Fruit fly (Drosophila melanogaster) whole organism, embryonic: ENCODE measurements around the gene RpS30.
A peak's percentile ranks its signal among the peaks of the same experiment; 100 is the strongest.

ENCODE experiments used
- Abd-B ChIP-seq: fragments of 200-800 bp; sonication (Bioruptor generic); optimal IDR thresholded peaks from 2 replicates; lab custom pipeline; 2018; ENCODE audit warnings: missing biosample characterization, mild to moderate bottlenecking, missing genetic modification characterization, moderate library complexity
- Awh ChIP-seq: fragments of 200-800 bp; sonication (Bioruptor generic); IDR thresholded peaks from 2 replicates; pipeline ENCODE4, ENCODE4 v1.3.6; 2022; ENCODE audit warnings: missing biosample characterization, missing genetic modification characterization
- B-H1 ChIP-seq: fragments of 200-800 bp; sonication (Bioruptor generic); IDR thresholded peaks from 3 replicates; pipeline ENCODE4 v1.3.6; 2022; ENCODE audit warnings: missing biosample characterization, missing genetic modification characterization
- B-H2 ChIP-seq: fragments of 200-800 bp; sonication (Bioruptor generic); optimal IDR thresholded peaks from 2 replicates; lab custom pipeline; 2018; ENCODE audit warnings: missing biosample characterization, mild to moderate bottlenecking, missing genetic modification characterization
- Bdp1 ChIP-seq: fragments of 200-800 bp; sonication (Bioruptor generic); optimal IDR thresholded peaks from 3 replicates; lab custom pipeline; 2016; ENCODE audit warnings: missing biosample characterization, missing genetic modification characterization
- CG1024 ChIP-seq: fragments of 200-800 bp; sonication (Bioruptor generic); IDR thresholded peaks from 2 replicates; pipeline ENCODE4 v1.3.6; 2022; ENCODE audit warnings: missing biosample characterization, missing genetic modification characterization
- CG11093 ChIP-seq: fragments of 200-800 bp; sonication (Bioruptor generic); IDR thresholded peaks from 3 replicates; pipeline ENCODE4 v1.3.6; 2022; ENCODE audit warnings: missing biosample characterization, missing genetic modification characterization
- CG11560 ChIP-seq: fragments of 200-800 bp; sonication (Bioruptor generic); IDR thresholded peaks from 3 replicates; pipeline ENCODE4 v1.3.6; 2022; ENCODE audit warnings: missing biosample characterization, missing genetic modification characterization
- CG12942 ChIP-seq: fragments of 200-800 bp; sonication (Bioruptor generic); optimal IDR thresholded peaks from 3 replicates; lab custom pipeline; 2016; ENCODE audit warnings: missing biosample characterization, missing genetic modification characterization
- CG17361 ChIP-seq: fragments of 200-800 bp; sonication (Bioruptor generic); IDR thresholded peaks from 3 replicates; pipeline ENCODE4 v1.3.6; 2022; ENCODE audit warnings: missing biosample characterization, missing genetic modification characterization
- CG2875 ChIP-seq: fragments of 200-800 bp; sonication (Bioruptor generic); optimal IDR thresholded peaks from 2 replicates; lab custom pipeline; 2017; ENCODE audit warnings: missing biosample characterization, mild to moderate bottlenecking, missing genetic modification characterization, missing genetic modification reagents
- CG42726 ChIP-seq: fragments of 200-800 bp; sonication (Bioruptor generic); IDR thresholded peaks from 2 replicates; pipeline ENCODE4 v1.3.6; 2022; ENCODE audit warnings: missing biosample characterization, missing genetic modification characterization; ENCODE audit not compliant: partially characterized antibody
- CG4707 ChIP-seq: fragments of 200-800 bp; sonication (Bioruptor generic); optimal IDR thresholded peaks from 2 replicates; lab custom pipeline; 2018; ENCODE audit warnings: missing biosample characterization, mild to moderate bottlenecking, missing genetic modification characterization, moderate library complexity
- CG6254 ChIP-seq: fragments of 200-800 bp; sonication (Bioruptor generic); optimal IDR thresholded peaks from 3 replicates; lab custom pipeline; 2017; ENCODE audit warnings: mild to moderate bottlenecking, missing biosample characterization, missing genetic modification reagents, missing genetic modification characterization
- CG7745 ChIP-seq: fragments of 200-800 bp; sonication (Bioruptor generic); optimal IDR thresholded peaks from 2 replicates; lab custom pipeline; 2018; ENCODE audit warnings: missing biosample characterization, mild to moderate bottlenecking, missing genetic modification characterization, moderate library complexity
- CG7963 ChIP-seq: fragments of 200-800 bp; sonication (Bioruptor generic); IDR thresholded peaks from 3 replicates; pipeline ENCODE4 v1.3.6; 2022; ENCODE audit warnings: missing biosample characterization, missing genetic modification characterization; ENCODE audit not compliant: partially characterized antibody
- CG9609 ChIP-seq: fragments of 200-800 bp; sonication (Bioruptor generic); optimal IDR thresholded peaks from 3 replicates; lab custom pipeline; 2016; ENCODE audit warnings: missing biosample characterization, missing genetic modification characterization
- CG9727 ChIP-seq: fragments of 200-800 bp; sonication (Bioruptor generic); optimal IDR thresholded peaks from 3 replicates; lab custom pipeline; 2017; ENCODE audit warnings: missing biosample characterization, mild to moderate bottlenecking, missing genetic modification characterization
- CG9817 ChIP-seq: fragments of 200-800 bp; sonication (Bioruptor generic); optimal IDR thresholded peaks from 2 replicates; lab custom pipeline; 2018; ENCODE audit warnings: missing biosample characterization, mild to moderate bottlenecking, missing genetic modification characterization, moderate library complexity
- D ChIP-seq, 2 experiments: fragments of 200-800 bp in 1 of 2; fragments of >200 bp in 1 of 2; sonication (Bioruptor generic) in 1 of 2; optimal IDR thresholded peaks; 2 replicates in 1 of 2; 3 replicates in 1 of 2; lab custom pipeline; 2017; ENCODE audit warnings: mild to moderate bottlenecking in 1 of 2, missing biosample characterization in 1 of 2, missing genetic modification characterization in 1 of 2, missing genetic modification reagents in 1 of 2
- D19B ChIP-seq: fragments of 200-800 bp; sonication (Bioruptor generic); optimal IDR thresholded peaks from 2 replicates; lab custom pipeline; 2017; ENCODE audit warnings: missing biosample characterization, mild to moderate bottlenecking, missing genetic modification characterization
- Dfd ChIP-seq, 2 experiments: fragments of >200 bp; optimal IDR thresholded peaks; 2 replicates each; lab custom pipeline; 2017; ENCODE audit warnings: missing biosample characterization in 2 of 2, missing genetic modification characterization in 2 of 2
- Dip3 ChIP-seq: fragments of 200-800 bp; sonication (Bioruptor generic); optimal IDR thresholded peaks from 3 replicates; lab custom pipeline; 2016; ENCODE audit warnings: missing biosample characterization, missing genetic modification characterization
- Dp ChIP-seq: fragments of 200-800 bp; sonication (Bioruptor generic); optimal IDR thresholded peaks from 2 replicates; lab custom pipeline; 2018; ENCODE audit warnings: missing biosample characterization, mild to moderate bottlenecking, missing genetic modification characterization, moderate library complexity
- Eip74EF ChIP-seq, 2 experiments: fragments of 200-800 bp in 1 of 2; fragments of >200 bp in 1 of 2; sonication (Bioruptor generic) in 1 of 2; optimal IDR thresholded peaks; 2 replicates each; lab custom pipeline; 2017 to 2019; ENCODE audit warnings: missing biosample characterization in 2 of 2, missing genetic modification characterization in 2 of 2, mild to moderate bottlenecking in 1 of 2, moderate library complexity in 1 of 2
- Hr3 ChIP-seq: fragments of 200-800 bp; sonication (Bioruptor generic); optimal IDR thresholded peaks from 3 replicates; lab custom pipeline; 2016; ENCODE audit warnings: missing biosample characterization, missing genetic modification characterization
- Hr39 ChIP-seq: fragments of >200 bp; optimal IDR thresholded peaks from 2 replicates; lab custom pipeline; 2017
- Max ChIP-seq: fragments of 200-800 bp; sonication (Bioruptor generic); optimal IDR thresholded peaks from 2 replicates; lab custom pipeline; 2016; ENCODE audit warnings: missing biosample characterization, mild to moderate bottlenecking, missing genetic modification characterization
- Meics ChIP-seq: fragments of 200-800 bp; sonication (Bioruptor generic); optimal IDR thresholded peaks from 2 replicates; lab custom pipeline; 2017; ENCODE audit warnings: missing biosample characterization, mild to moderate bottlenecking, missing genetic modification characterization
- NC2β ChIP-seq: fragments of 200-800 bp; sonication (Bioruptor generic); optimal IDR thresholded peaks from 2 replicates; lab custom pipeline; 2016; ENCODE audit warnings: missing biosample characterization, missing genetic modification characterization
- NFAT ChIP-seq: fragments of 200-800 bp; sonication (Bioruptor generic); IDR thresholded peaks from 2 replicates; pipeline ENCODE4 v1.3.6; 2022; ENCODE audit warnings: missing biosample characterization, missing genetic modification characterization
- Oaz ChIP-seq: fragments of 200-800 bp; sonication (Bioruptor generic); IDR thresholded peaks from 2 replicates; pipeline ENCODE4 v1.3.6; 2022; ENCODE audit warnings: missing biosample characterization, missing genetic modification characterization
- Ssrp ChIP-seq: fragments of 200-800 bp; sonication (Bioruptor generic); optimal IDR thresholded peaks from 2 replicates; lab custom pipeline; 2018; ENCODE audit warnings: missing biosample characterization, mild to moderate bottlenecking, missing genetic modification characterization, moderate library complexity
- ap ChIP-seq: fragments of 200-800 bp; sonication (Bioruptor generic); IDR thresholded peaks from 2 replicates; pipeline ENCODE4 v1.3.6; 2022; ENCODE audit warnings: missing biosample characterization, missing genetic modification characterization
- dm ChIP-seq: fragments of 200-800 bp; sonication (Bioruptor generic); optimal IDR thresholded peaks from 3 replicates; lab custom pipeline; 2016; ENCODE audit warnings: missing biosample characterization, missing genetic modification characterization
- ewg ChIP-seq: fragments of 200-800 bp; sonication (Bioruptor generic); optimal IDR thresholded peaks from 3 replicates; lab custom pipeline; 2017; ENCODE audit warnings: mild to moderate bottlenecking, missing biosample characterization, missing genetic modification reagents, missing genetic modification characterization
- fd3F ChIP-seq: fragments of 200-800 bp; sonication (Bioruptor generic); optimal IDR thresholded peaks from 2 replicates; lab custom pipeline; 2018; ENCODE audit warnings: missing biosample characterization, mild to moderate bottlenecking, missing genetic modification characterization, moderate library complexity
- lilli ChIP-seq: fragments of 200-800 bp; sonication (Bioruptor generic); optimal IDR thresholded peaks from 3 replicates; lab custom pipeline; 2016; ENCODE audit warnings: missing biosample characterization, missing genetic modification characterization
- lov ChIP-seq, 2 experiments: fragments of 200-800 bp in 1 of 2; fragments of >200 bp in 1 of 2; sonication (Bioruptor generic) in 1 of 2; IDR thresholded peaks in 1 of 2; optimal IDR thresholded peaks in 1 of 2; 2 replicates in 1 of 2; 3 replicates in 1 of 2; pipeline versions ENCODE4 v1.3.6 to Lab custom; 2017 to 2022; ENCODE audit warnings: missing biosample characterization in 1 of 2, missing genetic modification characterization in 1 of 2
- mld ChIP-seq: fragments of 200-800 bp; sonication (Bioruptor generic); IDR thresholded peaks from 3 replicates; pipeline ENCODE4 v1.3.6; 2022; ENCODE audit warnings: missing biosample characterization, missing genetic modification characterization; ENCODE audit not compliant: partially characterized antibody
- pros ChIP-seq: fragments of 200-800 bp; sonication (Bioruptor generic); optimal IDR thresholded peaks from 3 replicates; lab custom pipeline; 2019; ENCODE audit warnings: missing biosample characterization, mild to moderate bottlenecking, missing genetic modification characterization, moderate library complexity
- sc ChIP-seq, 3 experiments: fragments of >200 bp in 2 of 3; fragments of 200-800 bp in 1 of 3; sonication (Bioruptor generic) in 1 of 3; optimal IDR thresholded peaks; 2 replicates in 2 of 3; 3 replicates in 1 of 3; lab custom pipeline; 2017; ENCODE audit warnings: mild to moderate bottlenecking in 1 of 3, missing biosample characterization in 1 of 3, missing genetic modification characterization in 1 of 3, missing genetic modification reagents in 1 of 3
- schlank ChIP-seq: fragments of 200-800 bp; sonication (Bioruptor generic); optimal IDR thresholded peaks from 2 replicates; lab custom pipeline; 2018; ENCODE audit warnings: missing biosample characterization, mild to moderate bottlenecking, missing genetic modification characterization
- sens ChIP-seq: fragments of 200-800 bp; sonication (Bioruptor generic); peaks from one replicate; lab custom pipeline; 2016; ENCODE audit warnings: missing biosample characterization, missing genetic modification characterization
- vnd ChIP-seq: fragments of 200-800 bp; sonication (Bioruptor generic); IDR thresholded peaks from 3 replicates; pipeline ENCODE4 v1.3.6; 2022; ENCODE audit warnings: missing biosample characterization, missing genetic modification characterization; ENCODE audit not compliant: partially characterized antibody
- zen2 ChIP-seq: fragments of 200-800 bp; sonication (Bioruptor generic); IDR thresholded peaks from 3 replicates; pipeline ENCODE4 v1.3.6; 2022; ENCODE audit warnings: missing biosample characterization, missing genetic modification characterization; ENCODE audit not compliant: partially characterized antibody
- zfh1 ChIP-seq: fragments of 200-800 bp; sonication (Bioruptor generic); IDR thresholded peaks from 3 replicates; pipeline ENCODE4 v1.3.6; 2022; ENCODE audit warnings: missing biosample characterization, missing genetic modification characterization

RpS30 gene

DNA sequence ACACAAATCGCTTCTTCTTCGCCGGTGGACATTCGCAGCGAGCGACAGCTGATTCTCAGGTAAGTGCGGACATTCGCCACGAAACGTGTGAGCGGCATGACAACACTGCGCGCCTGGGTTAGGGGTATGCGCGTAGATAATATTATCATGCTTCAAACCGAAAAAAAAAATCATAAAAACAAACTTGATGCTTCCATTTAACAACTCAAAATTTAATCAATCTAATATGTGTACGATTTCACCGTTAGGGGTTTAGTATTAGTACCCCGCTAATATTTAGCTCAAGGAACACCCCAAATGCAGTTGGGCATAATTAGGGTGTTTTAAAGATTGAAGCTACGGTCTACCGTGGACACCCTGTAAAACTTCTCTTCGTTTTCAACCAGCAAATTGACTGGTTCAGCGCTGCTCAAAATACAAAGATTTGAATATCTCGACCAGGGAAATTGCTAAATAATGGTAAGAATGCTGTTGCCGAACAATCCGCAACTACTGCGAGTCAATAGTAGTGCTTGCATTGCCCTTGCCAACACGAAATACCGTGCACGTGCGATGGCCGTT, 28.4 kb upstream of the RpS30 start, which contains the start of the genes CG17271 and RpS20 (continued):
- no peak for TF ChIP-seq CG42726 (GFP tag; lab: Robert Waterston, UW)
- peak; percentile 94 for TF ChIP-seq CG12942 (GFP tag; lab: Kevin White, UChicago)
- peak; percentile 91 for TF ChIP-seq CG9817
- no peak for TF ChIP-seq sc (optimal IDR thresholded peaks at IDR 0.05; lab: Kevin White, UChicago)
- peak; percentile 58 for TF ChIP-seq sc (GFP tag; optimal IDR thresholded peaks at IDR 0.05; lab: Kevin White, UChicago)
- TF ChIP-seq CG7963 (GFP tag; lab: Robert Waterston, UW) = no peak
- TF ChIP-seq B-H1 (GFP tag; lab: Robert Waterston, UW) = peak; percentile 81
- TF ChIP-seq CG11560 (tag; lab: Robert Waterston, UW) = peak; percentile 78
- no peak for TF ChIP-seq pros (GFP tag; lab: Kevin White, UChicago)
- peak; percentile 62 for TF ChIP-seq CG4707 (GFP tag; lab: Kevin White, UChicago)
- TF ChIP-seq NC2β (GFP tag; lab: Kevin White, UChicago) = peak; percentile 96
- peak; percentile 90 for TF ChIP-seq B-H2 (GFP tag; lab: Kevin White, UChicago)
- peak; percentile 82 for TF ChIP-seq Oaz (GFP tag; lab: Robert Waterston, UW)
- no peak for TF ChIP-seq mld (GFP tag; lab: Robert Waterston, UW)
- peak; percentile 91 for TF ChIP-seq Bdp1 (GFP tag; lab: Kevin White, UChicago)
- TF ChIP-seq Dp (GFP tag; lab: Kevin White, UChicago) = peak; percentile 44
- no peak for TF ChIP-seq lov (optimal IDR thresholded peaks at IDR 0.05; lab: Kevin White, UChicago)
- TF ChIP-seq lov (GFP tag; IDR thresholded peaks at IDR 0.05; lab: Robert Waterston, UW) = peak; percentile 62; the same call in 1 of the 3 replicates
- peak; percentile 77 for TF ChIP-seq CG1024 (GFP tag; lab: Robert Waterston, UW)
- peak; percentile 75 for TF ChIP-seq D19B (GFP tag; lab: Kevin White, UChicago)
- peak; percentile 88 for TF ChIP-seq Meics (GFP tag; lab: Kevin White, UChicago)
- peak; percentile 78 for TF ChIP-seq NFAT
- peak; percentile 83 for TF ChIP-seq Ssrp
- TF ChIP-seq dm = peak; percentile 93
- TF ChIP-seq sens (GFP tag; lab: Kevin White, UChicago) = peak; percentile 99
- TF ChIP-seq zen2 = no peak
- peak; percentile 72 for TF ChIP-seq fd3F (GFP tag; lab: Kevin White, UChicago)
- peak; percentile 89 for TF ChIP-seq ewg (GFP tag; lab: Kevin White, UChicago)
- TF ChIP-seq Eip74EF (GFP tag; optimal IDR thresholded peaks at IDR 0.05; lab: Kevin White, UChicago) = peak in 1 of 2 experiments; percentile 68
- TF ChIP-seq D (optimal IDR thresholded peaks at IDR 0.05; lab: Kevin White, UChicago) = no peak
- peak; percentile 72 for TF ChIP-seq D (GFP tag; optimal IDR thresholded peaks at IDR 0.05; lab: Kevin White, UChicago)
- peak; percentile 91 for TF ChIP-seq CG9727 (GFP tag; lab: Kevin White, UChicago)
- TF ChIP-seq Max = peak; percentile 89
- TF ChIP-seq CG6254 (GFP tag; lab: Kevin White, UChicago) = peak; percentile 100
- no peak for TF ChIP-seq CG7745
- no peak for TF ChIP-seq vnd (GFP tag; lab: Robert Waterston, UW)
- TF ChIP-seq Dip3 = peak; percentile 95
- TF ChIP-seq ap = peak; percentile 81
- peak; percentile 67 for TF ChIP-seq CG2875 (GFP tag; lab: Kevin White, UChicago)
- TF ChIP-seq lilli (GFP tag; lab: Kevin White, UChicago) = peak; percentile 97
- TF ChIP-seq Dfd (GFP tag; optimal IDR thresholded peaks at IDR 0.05; lab: Kevin White, UChicago) = no peak
- TF ChIP-seq CG11093 (GFP tag; lab: Robert Waterston, UW) = peak; percentile 79
- TF ChIP-seq CG9609 (GFP tag; lab: Kevin White, UChicago) = peak; percentile 94
- peak; percentile 94 for TF ChIP-seq Hr3 (GFP tag; lab: Kevin White, UChicago)
- no peak for TF ChIP-seq Hr39
- peak; percentile 91 for TF ChIP-seq zfh1 (GFP tag; lab: Robert Waterston, UW)
- TF ChIP-seq Awh = peak; percentile 87
- TF ChIP-seq CG17361 (GFP tag; lab: Robert Waterston, UW) = peak; percentile 90
- peak; percentile 89 for TF ChIP-seq Abd-B (GFP tag; lab: Kevin White, UChicago)
- peak; percentile 43 for TF ChIP-seq schlank (tag; lab: Kevin White, UChicago)
